Worm (Caenorhabditis elegans) whole organism, late embryonic: ENCODE measurements around the gene Y116A8C.33.
"Not testable (repeated sequence)": the region's sequence is repeated elsewhere in the genome, so short reads cannot be mapped to it uniquely, and the experiment has no call there.

Source experiments
- ahr-1 ChIP-seq: sonication (generic microtip); optimal IDR thresholded peaks from 2 replicates; lab custom pipeline; 2016; ENCODE audit warnings: missing genetic modification characterization, missing compliant biosample characterization
- ama-1 ChIP-seq: fragments of 150-350 bp; optimal IDR thresholded peaks from 2 replicates; lab custom pipeline; 2014
- ceh-22 ChIP-seq: sonication (generic microtip); optimal IDR thresholded peaks from 2 replicates; lab custom pipeline; 2017; ENCODE audit warnings: missing biosample characterization, missing genetic modification characterization
- ceh-31 ChIP-seq: sonication (generic microtip); optimal IDR thresholded peaks from 2 replicates; lab custom pipeline; 2016; ENCODE audit warnings: missing genetic modification characterization, missing compliant biosample characterization
- elt-2 ChIP-seq: sonication (generic microtip); optimal IDR thresholded peaks from 2 replicates; lab custom pipeline; 2016; ENCODE audit warnings: missing genetic modification reagents, missing genetic modification characterization, missing compliant biosample characterization
- elt-4 ChIP-seq: sonication (generic microtip); optimal IDR thresholded peaks from 2 replicates; lab custom pipeline; 2016; ENCODE audit warnings: missing genetic modification characterization, missing compliant biosample characterization
- hlh-6 ChIP-seq: sonication (generic microtip); optimal IDR thresholded peaks from 2 replicates; lab custom pipeline; 2016; ENCODE audit warnings: missing genotype, missing genetic modification characterization, missing compliant biosample characterization
- lin-11 ChIP-seq: fragments of 200-800 bp; sonication (Bioruptor generic); optimal IDR thresholded peaks from 2 replicates; lab custom pipeline; 2018; ENCODE audit warnings: mild to moderate bottlenecking, missing genetic modification characterization, missing compliant biosample characterization
- madf-2 ChIP-seq: sonication (generic microtip); optimal IDR thresholded peaks from 2 replicates; lab custom pipeline; 2017; ENCODE audit warnings: missing genetic modification characterization, missing compliant biosample characterization
- nfya-1 ChIP-seq: sonication (generic microtip); optimal IDR thresholded peaks from 2 replicates; lab custom pipeline; 2017; ENCODE audit warnings: missing genetic modification characterization, mild to moderate bottlenecking, missing compliant biosample characterization, antibody characterized with exemption, moderate library complexity
- pha-4 ChIP-seq: fragments of 150-350 bp; optimal IDR thresholded peaks from 2 replicates; lab custom pipeline; 2018; ENCODE audit warnings: missing biosample characterization, missing genetic modification reagents, missing genetic modification characterization
- unc-3 ChIP-seq, 2 experiments: fragments of 200-800 bp in 1 of 2; sonication (Bioruptor generic) in 1 of 2; sonication (generic microtip) in 1 of 2; conservative IDR thresholded peaks in 1 of 2; optimal IDR thresholded peaks in 1 of 2; 2 replicates each; pipeline versions ENCODE4 v1.3.6 to Lab custom; 2016 to 2022; ENCODE audit warnings: missing compliant biosample characterization in 2 of 2, missing genetic modification characterization in 2 of 2, missing genetic modification reagents in 1 of 2
- ztf-16 ChIP-seq: sonication (generic microtip); optimal IDR thresholded peaks from 2 replicates; lab custom pipeline; 2017; ENCODE audit warnings: missing genetic modification characterization, missing compliant biosample characterization

Y116A8C.33 gene

ce11 chrIV:17153002-17153401, 41.1 kb downstream of the Y116A8C.33 start:
- no peak for TF ChIP-seq nfya-1 (tag; lab: Kevin White, UChicago)
- TF ChIP-seq unc-3 (GFP tag; conservative IDR thresholded peaks at IDR 0.05; lab: Robert Waterston, UW), result no peak
- no peak for TF ChIP-seq unc-3 (tag; optimal IDR thresholded peaks at IDR 0.05; lab: Kevin White, UChicago)
- no peak for TF ChIP-seq elt-4 (tag; lab: Kevin White, UChicago)
- no peak for TF ChIP-seq ama-1 (lab: Kevin White, UChicago)
- no peak for TF ChIP-seq ztf-16 (tag; lab: Kevin White, UChicago)
- no peak for TF ChIP-seq elt-2 (tag; lab: Kevin White, UChicago)
- no peak for TF ChIP-seq ceh-31 (tag; lab: Kevin White, UChicago)
- TF ChIP-seq ceh-22, result no peak
- no peak for TF ChIP-seq lin-11 (tag; lab: Kevin White, UChicago)

DNA sequence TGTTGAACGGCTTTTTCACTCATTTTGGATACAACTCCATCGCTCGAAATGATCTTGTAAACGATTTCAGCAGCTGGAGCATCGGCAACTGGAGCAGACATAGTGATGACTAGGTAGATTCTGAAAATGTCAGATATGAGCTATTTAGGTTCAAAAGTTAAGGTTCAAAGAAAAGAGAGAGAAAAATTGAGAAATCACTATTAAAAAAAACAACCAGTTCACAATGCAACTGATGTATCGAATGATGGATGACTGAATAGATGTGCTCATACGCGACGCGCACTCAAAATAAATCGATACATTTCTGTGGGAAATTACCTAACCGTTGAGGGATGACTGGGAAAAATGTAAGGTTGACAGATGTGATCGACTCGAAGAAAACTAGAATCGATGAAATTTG, 50.6 kb downstream of the Y116A8C.33 start, which contains the start of gene skr-13:
Gene skr-13 (minus strand): TSS at position 101 of the 400 bp plus-strand sequence.
- no peak for TF ChIP-seq hlh-6 (tag; lab: Kevin White, UChicago)

ce11 chrIV:17163273-17163672, 51.4 kb downstream of the Y116A8C.33 start, which contains the start of gene skr-9:
Gene skr-9, plus strand, starts transcription at chrIV:17163573.
- TF ChIP-seq pha-4, ahr-1, madf-2 (tag; lab: Kevin White, UChicago): not testable (repeated sequence)
